Fruit fly (Drosophila melanogaster) whole organism, embryonic: ENCODE measurements around the gene CG12773.
A peak's percentile ranks its signal among the peaks of the same experiment; 100 is the strongest.

Experiments used
- Ada2b ChIP-seq: fragments of 200-800 bp; sonication (Bioruptor generic); IDR thresholded peaks from 2 replicates; pipeline ENCODE4 v1.3.6; 2022; ENCODE audit warnings: missing biosample characterization, missing genetic modification characterization
- Antp ChIP-seq: fragments of 200-800 bp; sonication (Bioruptor generic); optimal IDR thresholded peaks from 3 replicates; lab custom pipeline; 2016; ENCODE audit warnings: missing biosample characterization, missing genetic modification characterization
- Bdp1 ChIP-seq: fragments of 200-800 bp; sonication (Bioruptor generic); optimal IDR thresholded peaks from 3 replicates; lab custom pipeline; 2016; ENCODE audit warnings: missing biosample characterization, missing genetic modification characterization
- CG10274 ChIP-seq: fragments of 200-800 bp; sonication (Bioruptor generic); optimal IDR thresholded peaks from 3 replicates; lab custom pipeline; 2017; ENCODE audit warnings: missing biosample characterization, mild to moderate bottlenecking, missing genetic modification characterization
- CG10979 ChIP-seq: fragments of 200-800 bp; sonication (Bioruptor generic); optimal IDR thresholded peaks from 2 replicates; lab custom pipeline; 2018; ENCODE audit warnings: missing biosample characterization, mild to moderate bottlenecking, missing genetic modification characterization, moderate library complexity
- CG13624 ChIP-seq: fragments of 200-800 bp; sonication (Bioruptor generic); optimal IDR thresholded peaks from 2 replicates; lab custom pipeline; 2016; ENCODE audit warnings: missing biosample characterization, missing genetic modification characterization
- CG14441 ChIP-seq: fragments of 200-800 bp; sonication (Bioruptor generic); IDR thresholded peaks from 2 replicates; pipeline ENCODE4 v1.3.6; 2022; ENCODE audit warnings: missing biosample characterization, missing genetic modification characterization
- CG1529 ChIP-seq: fragments of 200-800 bp; sonication (Bioruptor generic); optimal IDR thresholded peaks from 3 replicates; lab custom pipeline; 2018; ENCODE audit warnings: missing biosample characterization, missing genetic modification characterization
- CG15514 ChIP-seq: fragments of 200-800 bp; sonication (Bioruptor generic); optimal IDR thresholded peaks from 3 replicates; lab custom pipeline; 2017; ENCODE audit warnings: missing biosample characterization, missing genetic modification characterization, mild to moderate bottlenecking, moderate library complexity, missing genetic modification reagents
- CG17186 ChIP-seq: fragments of 200-800 bp; sonication (Bioruptor generic); optimal IDR thresholded peaks from 3 replicates; lab custom pipeline; 2017; ENCODE audit warnings: missing biosample characterization, missing genetic modification reagents, missing genetic modification characterization
- CG17829 ChIP-seq: fragments of 200-800 bp; optimal IDR thresholded peaks from 2 replicates; lab custom pipeline; 2019; ENCODE audit warnings: missing biosample characterization, mild to moderate bottlenecking, missing genetic modification characterization, moderate library complexity
- CG2199 ChIP-seq: fragments of 200-800 bp; sonication (Bioruptor generic); IDR thresholded peaks from 3 replicates; pipeline ENCODE4 v1.3.6; 2022; ENCODE audit warnings: missing biosample characterization, missing genetic modification characterization
- CG3847 ChIP-seq: fragments of 200-800 bp; sonication (Bioruptor generic); IDR thresholded peaks from 2 replicates; pipeline ENCODE4 v1.3.6; 2022; ENCODE audit warnings: missing biosample characterization, missing genetic modification characterization
- CG42726 ChIP-seq: fragments of 200-800 bp; sonication (Bioruptor generic); IDR thresholded peaks from 2 replicates; pipeline ENCODE4 v1.3.6; 2022; ENCODE audit warnings: missing biosample characterization, missing genetic modification characterization; ENCODE audit not compliant: partially characterized antibody
- CG4424 ChIP-seq: fragments of 200-800 bp; sonication (Bioruptor generic); optimal IDR thresholded peaks from 3 replicates; lab custom pipeline; 2016; ENCODE audit warnings: missing biosample characterization, missing genetic modification characterization
- CG7372 ChIP-seq: fragments of 200-800 bp; sonication (Bioruptor generic); IDR thresholded peaks from 2 replicates; pipeline ENCODE4 v1.3.6; 2022; ENCODE audit warnings: missing biosample characterization, missing genetic modification characterization
- CG7839 ChIP-seq: fragments of 200-800 bp; sonication (Bioruptor generic); optimal IDR thresholded peaks from 3 replicates; lab custom pipeline; 2018; ENCODE audit warnings: missing biosample characterization, mild to moderate bottlenecking, missing genetic modification characterization, moderate library complexity
- CG9932 ChIP-seq: fragments of 200-800 bp; sonication (Bioruptor generic); IDR thresholded peaks from 2 replicates; pipeline ENCODE4 v1.3.6; 2022; ENCODE audit warnings: missing biosample characterization, missing genetic modification characterization
- CkIIα-i1 ChIP-seq: fragments of 200-800 bp; sonication (Bioruptor generic); IDR thresholded peaks from 2 replicates; pipeline ENCODE4 v1.3.6; 2022; ENCODE audit warnings: missing biosample characterization, missing genetic modification characterization
- Doc3 ChIP-seq: fragments of 200-800 bp; sonication (Bioruptor generic); IDR thresholded peaks from 3 replicates; pipeline ENCODE4 v1.3.6; 2022; ENCODE audit warnings: missing biosample characterization, missing genetic modification characterization; ENCODE audit not compliant: partially characterized antibody
- Ets65A ChIP-seq: fragments of 200-800 bp; sonication (Bioruptor generic); peaks from one replicate; lab custom pipeline; 2016; ENCODE audit warnings: missing biosample characterization, missing genetic modification characterization
- HHEX ChIP-seq: fragments of 200-800 bp; sonication (Bioruptor generic); optimal IDR thresholded peaks from 3 replicates; lab custom pipeline; 2017; ENCODE audit warnings: missing biosample characterization, mild to moderate bottlenecking, missing genetic modification characterization, missing genetic modification reagents
- HLH4C ChIP-seq: fragments of 200-800 bp; sonication (Bioruptor generic); IDR thresholded peaks from 3 replicates; pipeline ENCODE4 v1.3.6; 2022; ENCODE audit warnings: missing biosample characterization, missing genetic modification characterization; ENCODE audit not compliant: partially characterized antibody
- Hand ChIP-seq: fragments of 200-800 bp; sonication (Bioruptor generic); optimal IDR thresholded peaks from 2 replicates; lab custom pipeline; 2017; ENCODE audit warnings: mild to moderate bottlenecking, missing biosample characterization, missing genetic modification reagents, missing genetic modification characterization
- Hr3 ChIP-seq: fragments of 200-800 bp; sonication (Bioruptor generic); optimal IDR thresholded peaks from 3 replicates; lab custom pipeline; 2016; ENCODE audit warnings: missing biosample characterization, missing genetic modification characterization
- Kr ChIP-seq: fragments of 200-800 bp; sonication (Bioruptor generic); optimal IDR thresholded peaks from 2 replicates; lab custom pipeline; 2017; ENCODE audit warnings: missing biosample characterization, mild to moderate bottlenecking, missing genetic modification characterization
- Mes4 ChIP-seq: fragments of 200-800 bp; sonication (Bioruptor generic); optimal IDR thresholded peaks from 2 replicates; lab custom pipeline; 2016; ENCODE audit warnings: missing biosample characterization, missing genetic modification characterization
- Neu2 ChIP-seq: fragments of 200-800 bp; sonication (Bioruptor generic); optimal IDR thresholded peaks from 3 replicates; lab custom pipeline; 2016; ENCODE audit warnings: missing biosample characterization, missing genetic modification characterization, borderline replicate concordance
- Nf-YC ChIP-seq: fragments of 200-800 bp; optimal IDR thresholded peaks from 3 replicates; lab custom pipeline; 2019; ENCODE audit warnings: missing biosample characterization, mild to moderate bottlenecking, missing genetic modification characterization, moderate library complexity
- Opbp ChIP-seq: fragments of 200-800 bp; sonication (Bioruptor generic); IDR thresholded peaks from 3 replicates; pipeline ENCODE4 v1.3.6; 2022; ENCODE audit warnings: missing biosample characterization, missing genetic modification characterization; ENCODE audit not compliant: partially characterized antibody
- Optix ChIP-seq: fragments of 200-800 bp; sonication (Bioruptor generic); IDR thresholded peaks from 3 replicates; pipeline ENCODE4 v1.3.6; 2022; ENCODE audit warnings: missing biosample characterization, missing genetic modification characterization
- Rfx ChIP-seq: fragments of 200-800 bp; sonication (Bioruptor generic); IDR thresholded peaks from 2 replicates; pipeline ENCODE4 v1.3.6; 2022; ENCODE audit warnings: missing biosample characterization, missing genetic modification characterization
- ab ChIP-seq: fragments of 200-800 bp; sonication (Bioruptor generic); optimal IDR thresholded peaks from 2 replicates; lab custom pipeline; 2016; ENCODE audit warnings: missing biosample characterization, missing genetic modification characterization
- az2 ChIP-seq: fragments of 200-800 bp; sonication (Bioruptor generic); optimal IDR thresholded peaks from 3 replicates; lab custom pipeline; 2016; ENCODE audit warnings: missing biosample characterization, missing genetic modification characterization
- chm ChIP-seq: fragments of 200-800 bp; sonication (Bioruptor generic); IDR thresholded peaks from 2 replicates; pipeline ENCODE4 v1.3.6; 2022; ENCODE audit warnings: missing biosample characterization, missing genetic modification characterization
- da ChIP-seq: fragments of 200-800 bp; sonication (Bioruptor generic); optimal IDR thresholded peaks from 2 replicates; lab custom pipeline; 2016; ENCODE audit warnings: missing biosample characterization, missing genetic modification characterization
- dpn ChIP-seq, 2 experiments: fragments of 200-800 bp; sonication (Bioruptor generic); optimal IDR thresholded peaks; 3 replicates each; lab custom pipeline; 2016; ENCODE audit warnings: missing biosample characterization in 2 of 2, missing genetic modification characterization in 2 of 2
- ems ChIP-seq: fragments of 200-800 bp; sonication (Bioruptor generic); optimal IDR thresholded peaks from 3 replicates; lab custom pipeline; 2016; ENCODE audit warnings: missing biosample characterization, missing genetic modification characterization
- ewg ChIP-seq: fragments of 200-800 bp; sonication (Bioruptor generic); optimal IDR thresholded peaks from 3 replicates; lab custom pipeline; 2017; ENCODE audit warnings: mild to moderate bottlenecking, missing biosample characterization, missing genetic modification reagents, missing genetic modification characterization
- fd3F ChIP-seq: fragments of 200-800 bp; sonication (Bioruptor generic); optimal IDR thresholded peaks from 2 replicates; lab custom pipeline; 2018; ENCODE audit warnings: missing biosample characterization, mild to moderate bottlenecking, missing genetic modification characterization, moderate library complexity
- her ChIP-seq: fragments of 200-800 bp; sonication (Bioruptor generic); optimal IDR thresholded peaks from 2 replicates; lab custom pipeline; 2016; ENCODE audit warnings: missing biosample characterization, missing genetic modification characterization
- ind ChIP-seq: fragments of 200-800 bp; sonication (Bioruptor generic); optimal IDR thresholded peaks from 3 replicates; lab custom pipeline; 2016; ENCODE audit warnings: missing biosample characterization, missing genetic modification characterization
- luna ChIP-seq: fragments of 200-800 bp; sonication (Bioruptor generic); optimal IDR thresholded peaks from 2 replicates; lab custom pipeline; 2016; ENCODE audit warnings: missing biosample characterization, missing genetic modification characterization
- mld ChIP-seq: fragments of 200-800 bp; sonication (Bioruptor generic); IDR thresholded peaks from 3 replicates; pipeline ENCODE4 v1.3.6; 2022; ENCODE audit warnings: missing biosample characterization, missing genetic modification characterization; ENCODE audit not compliant: partially characterized antibody
- nom ChIP-seq: fragments of 200-800 bp; sonication (Bioruptor generic); optimal IDR thresholded peaks from 2 replicates; lab custom pipeline; 2017; ENCODE audit warnings: missing biosample characterization, missing genetic modification characterization, mild to moderate bottlenecking, moderate library complexity, missing genetic modification reagents
- odd ChIP-seq: fragments of 200-800 bp; sonication (Bioruptor generic); optimal IDR thresholded peaks from 2 replicates; lab custom pipeline; 2017; ENCODE audit warnings: missing biosample characterization, mild to moderate bottlenecking, missing genetic modification characterization
- otp ChIP-seq: fragments of 200-800 bp; sonication (Bioruptor generic); IDR thresholded peaks from 3 replicates; pipeline ENCODE4, ENCODE4 v1.3.6; 2022; ENCODE audit warnings: missing biosample characterization, missing genetic modification characterization
- salm ChIP-seq: fragments of 200-800 bp; sonication (Bioruptor generic); optimal IDR thresholded peaks from 2 replicates; lab custom pipeline; 2018; ENCODE audit warnings: missing biosample characterization, mild to moderate bottlenecking, missing genetic modification characterization
- sob ChIP-seq: fragments of 200-800 bp; sonication (Bioruptor generic); IDR thresholded peaks from 2 replicates; pipeline ENCODE4 v1.3.6; 2022; ENCODE audit warnings: missing biosample characterization, missing genetic modification characterization
- wek ChIP-seq: fragments of 200-800 bp; sonication (Bioruptor generic); optimal IDR thresholded peaks from 3 replicates; lab custom pipeline; 2018; ENCODE audit warnings: missing biosample characterization, mild to moderate bottlenecking, missing genetic modification characterization, moderate library complexity

Gene CG12773

dm6 chrX:1370104-1370802, 16.5 kb upstream of the CG12773 start, which contains the start of gene ssx (continued):
- TF ChIP-seq luna (GFP tag; lab: Kevin White, UChicago) (peak; percentile 13), Bdp1 (GFP tag; lab: Kevin White, UChicago) (peak; percentile 16), CG1529 (GFP tag; lab: Kevin White, UChicago) (no peak), nom (GFP tag; lab: Kevin White, UChicago) (no peak), az2 (peak; percentile 20), Neu2 (GFP tag; lab: Kevin White, UChicago) (no peak), mld (GFP tag; lab: Robert Waterston, UW) (peak; percentile 82), Optix (no peak), Doc3 (GFP tag; lab: Robert Waterston, UW) (peak; percentile 73), chm (GFP tag; lab: Robert Waterston, UW) (peak; percentile 34; the same call in 1 of the 2 replicates), Rfx (GFP tag; lab: Robert Waterston, UW) (peak; percentile 50), HLH4C (peak; percentile 97), CG7372 (GFP tag; lab: Robert Waterston, UW) (no peak), fd3F (GFP tag; lab: Kevin White, UChicago) (no peak), Opbp (GFP tag; lab: Robert Waterston, UW) (peak; percentile 80; the same call in 2 of the 3 replicates), CG10979 (tag; lab: Kevin White, UChicago) (peak; percentile 23), da (GFP tag; lab: Kevin White, UChicago) (no peak), salm (tag; lab: Kevin White, UChicago) (no peak), Mes4 (peak; percentile 53), CG10274 (GFP tag; lab: Kevin White, UChicago) (no peak), ems (GFP tag; lab: Kevin White, UChicago) (peak; percentile 17), wek (GFP tag; lab: Kevin White, UChicago) (no peak), CG3847 (no peak), CG17186 (peak; percentile 70), dpn (GFP tag; optimal IDR thresholded peaks at IDR 0.05; lab: Kevin White, UChicago) (peak; percentile 23 to 47), CG13624 (GFP tag; lab: Kevin White, UChicago) (peak; percentile 23), ab (GFP tag; lab: Kevin White, UChicago) (no peak), Ada2b (GFP tag; lab: Robert Waterston, UW) (peak; percentile 31; the same call in 1 of the 2 replicates), Nf-YC (tag; lab: Kevin White, UChicago) (no peak), her (GFP tag; lab: Kevin White, UChicago) (no peak), CG42726 (GFP tag; lab: Robert Waterston, UW) (no peak), Hand (GFP tag; lab: Kevin White, UChicago) (no peak), otp (peak; percentile 50; the same call in 1 of the 3 replicates), CG17829 (tag; lab: Kevin White, UChicago) (peak; percentile 26), ind (GFP tag; lab: Kevin White, UChicago) (peak; percentile 18), CG9932 (GFP tag; lab: Robert Waterston, UW) (peak; percentile 43), odd (GFP tag; lab: Kevin White, UChicago) (no peak), CG4424 (GFP tag; lab: Kevin White, UChicago) (peak; percentile 51), HHEX (GFP tag; lab: Kevin White, UChicago) (no peak), CG7839 (tag; lab: Kevin White, UChicago) (peak; percentile 39), CG2199 (no peak), CG15514 (GFP tag; lab: Kevin White, UChicago) (peak; percentile 98), Antp (GFP tag; lab: Kevin White, UChicago) (peak; percentile 35), CG14441 (peak; percentile 54), ewg (GFP tag; lab: Kevin White, UChicago) (peak; percentile 35), CkIIα-i1 (no peak), Hr3 (peak; percentile 22), Ets65A (GFP tag; lab: Kevin White, UChicago) (no peak), sob (GFP tag; lab: Robert Waterston, UW) (peak; percentile 42; the same call in 1 of the 2 replicates), Kr (GFP tag; lab: Kevin White, UChicago) (no peak)
